Worm (Caenorhabditis elegans) whole organism, L1 larva: Measurements from ENCODE around the gene jtr-1.
A peak's percentile ranks its signal among the peaks of the same experiment; 100 is the strongest.

Source experiments
- C04F5.9 ChIP-seq: sonication (generic microtip); optimal IDR thresholded peaks from 2 replicates; lab custom pipeline; 2016; ENCODE audit warnings: missing genetic modification characterization, missing compliant biosample characterization
- C34B4.2 ChIP-seq: sonication (generic microtip); optimal IDR thresholded peaks from 2 replicates; lab custom pipeline; 2017; ENCODE audit warnings: mild to moderate bottlenecking, missing genetic modification characterization, missing compliant biosample characterization
- F16B12.6 ChIP-seq: fragments of 150-350 bp; optimal IDR thresholded peaks from 2 replicates; lab custom pipeline; 2014; ENCODE audit warnings: missing biosample characterization, missing genetic modification characterization
- aha-1 ChIP-seq: fragments of 150-350 bp; optimal IDR thresholded peaks from 2 replicates; lab custom pipeline; 2014; ENCODE audit warnings: missing biosample characterization, missing genetic modification characterization
- alr-1 ChIP-seq: fragments of 200-800 bp; sonication (Bioruptor generic); optimal IDR thresholded peaks from 2 replicates; lab custom pipeline; 2018; ENCODE audit warnings: borderline replicate concordance, mild to moderate bottlenecking, missing genetic modification characterization, missing compliant biosample characterization
- aly-2 ChIP-seq: fragments of 150-350 bp; optimal IDR thresholded peaks from 2 replicates; lab custom pipeline; 2014; ENCODE audit warnings: missing biosample characterization, missing genetic modification characterization
- blmp-1 ChIP-seq: fragments of 150-350 bp; optimal IDR thresholded peaks from 2 replicates; lab custom pipeline; 2014; ENCODE audit warnings: missing biosample characterization, missing genetic modification characterization
- ceh-8 ChIP-seq: fragments of 200-800 bp; sonication (Bioruptor generic); optimal IDR thresholded peaks from 2 replicates; lab custom pipeline; 2018; ENCODE audit warnings: mild to moderate bottlenecking, missing genetic modification characterization, moderate library complexity, missing compliant biosample characterization
- ceh-88 ChIP-seq: fragments of 200-800 bp; sonication (Bioruptor generic); IDR thresholded peaks from 2 replicates; pipeline ENCODE4 v1.3.6; 2022; ENCODE audit warnings: missing genetic modification characterization, missing compliant biosample characterization
- dsc-1 ChIP-seq: sonication (generic microtip); optimal IDR thresholded peaks from 2 replicates; lab custom pipeline; 2016; ENCODE audit warnings: mild to moderate bottlenecking, missing genetic modification characterization, missing compliant biosample characterization
- efl-1 ChIP-seq, 4 experiments: fragments of 150-350 bp; optimal IDR thresholded peaks in 3 of 4; peaks in 1 of 4; 1 replicate in 1 of 4; 2 replicates in 3 of 4; lab custom pipeline; 2014; ENCODE audit warnings: missing biosample characterization in 2 of 4, missing genetic modification characterization in 2 of 4, missing genetic modification reagents in 2 of 4
- elt-2 ChIP-seq: sonication (generic microtip); optimal IDR thresholded peaks from 2 replicates; lab custom pipeline; 2016; ENCODE audit warnings: missing genetic modification characterization, mild to moderate bottlenecking, inconsistent platforms, missing compliant biosample characterization, missing genetic modification reagents
- fkh-10 ChIP-seq: sonication (generic microtip); optimal IDR thresholded peaks from 2 replicates; lab custom pipeline; 2017; ENCODE audit warnings: missing biosample characterization, missing genetic modification reagents, missing genetic modification characterization
- fkh-4 ChIP-seq: sonication (generic microtip); optimal IDR thresholded peaks from 2 replicates; lab custom pipeline; 2016; ENCODE audit warnings: missing compliant biosample characterization, missing genetic modification characterization, borderline replicate concordance
- fkh-8 ChIP-seq: sonication (generic microtip); optimal IDR thresholded peaks from 2 replicates; lab custom pipeline; 2016; ENCODE audit warnings: mild to moderate bottlenecking, missing genetic modification characterization, missing compliant biosample characterization
- fos-1 ChIP-seq: fragments of 150-350 bp; optimal IDR thresholded peaks from 2 replicates; lab custom pipeline; 2014; ENCODE audit warnings: missing biosample characterization, missing genetic modification characterization
- hlh-4 ChIP-seq: sonication (generic microtip); optimal IDR thresholded peaks from 2 replicates; lab custom pipeline; 2016; ENCODE audit warnings: mild to moderate bottlenecking, missing genetic modification characterization, missing compliant biosample characterization
- irx-1 ChIP-seq: sonication (generic microtip); optimal IDR thresholded peaks from 2 replicates; lab custom pipeline; 2016; ENCODE audit warnings: missing genetic modification characterization, missing compliant biosample characterization
- isw-1 ChIP-seq: fragments of 200-800 bp; sonication (Bioruptor generic); IDR thresholded peaks from 2 replicates; pipeline ENCODE4 v1.3.6; 2022; ENCODE audit warnings: missing genetic modification characterization, missing compliant biosample characterization
- jun-1 ChIP-seq: fragments of 150-350 bp; optimal IDR thresholded peaks from 2 replicates; lab custom pipeline; 2014; ENCODE audit warnings: missing biosample characterization, missing genetic modification reagents, missing genetic modification characterization
- lin-35 ChIP-seq, 2 experiments: fragments of 150-350 bp; optimal IDR thresholded peaks; 2 replicates each; lab custom pipeline; 2014; ENCODE audit warnings: missing biosample characterization in 2 of 2, missing genetic modification characterization in 2 of 2, missing genetic modification reagents in 2 of 2
- lir-3 ChIP-seq: sonication (generic microtip); optimal IDR thresholded peaks from 2 replicates; lab custom pipeline; 2016; ENCODE audit warnings: mild to moderate bottlenecking, missing genetic modification characterization, moderate library complexity, missing compliant biosample characterization; ENCODE audit not compliant: poor library complexity
- nhr-11 ChIP-seq: fragments of 150-350 bp; optimal IDR thresholded peaks from 2 replicates; lab custom pipeline; 2014; ENCODE audit warnings: missing biosample characterization, missing genetic modification characterization
- nhr-12 ChIP-seq: sonication (generic microtip); optimal IDR thresholded peaks from 2 replicates; lab custom pipeline; 2017; ENCODE audit warnings: missing biosample characterization, missing genetic modification characterization
- nhr-237 ChIP-seq: fragments of 150-350 bp; optimal IDR thresholded peaks from 2 replicates; lab custom pipeline; 2014; ENCODE audit warnings: missing biosample characterization, missing genetic modification characterization
- nhr-47 ChIP-seq: sonication (generic microtip); optimal IDR thresholded peaks from 2 replicates; lab custom pipeline; 2016; ENCODE audit warnings: mild to moderate bottlenecking, missing genetic modification characterization, moderate library complexity, missing compliant biosample characterization
- nhr-71 ChIP-seq: sonication (generic microtip); optimal IDR thresholded peaks from 2 replicates; lab custom pipeline; 2016; ENCODE audit warnings: mild to moderate bottlenecking, missing genetic modification characterization, moderate library complexity, missing compliant biosample characterization
- nhr-90 ChIP-seq: sonication (generic microtip); optimal IDR thresholded peaks from 2 replicates; lab custom pipeline; 2016; ENCODE audit warnings: mild to moderate bottlenecking, missing genetic modification characterization, missing compliant biosample characterization; ENCODE audit not compliant: poor library complexity
- pag-3 ChIP-seq: sonication (generic microtip); optimal IDR thresholded peaks from 2 replicates; lab custom pipeline; 2017; ENCODE audit warnings: missing genetic modification characterization, mild to moderate bottlenecking, missing compliant biosample characterization, antibody characterized with exemption, borderline replicate concordance; ENCODE audit not compliant: insufficient read depth
- pqm-1 ChIP-seq: sonication (generic microtip); optimal IDR thresholded peaks from 3 replicates; lab custom pipeline; 2017; ENCODE audit warnings: missing biosample characterization, missing genetic modification characterization
- snpc-4 ChIP-seq: fragments of 150-350 bp; optimal IDR thresholded peaks from 2 replicates; lab custom pipeline; 2014; ENCODE audit warnings: missing biosample characterization, missing genetic modification characterization
- sox-4 ChIP-seq: sonication (generic microtip); optimal IDR thresholded peaks from 2 replicates; lab custom pipeline; 2016; ENCODE audit warnings: missing genetic modification characterization, missing compliant biosample characterization
- sptf-1 ChIP-seq: fragments of 150-350 bp; optimal IDR thresholded peaks from 2 replicates; lab custom pipeline; 2014; ENCODE audit warnings: missing biosample characterization, missing genetic modification characterization
- sup-37 ChIP-seq: fragments of 200-800 bp; sonication (Bioruptor generic); optimal IDR thresholded peaks from 2 replicates; lab custom pipeline; 2018; ENCODE audit warnings: mild to moderate bottlenecking, missing genetic modification characterization, missing compliant biosample characterization
- swsn-7 ChIP-seq: sonication (generic microtip); optimal IDR thresholded peaks from 2 replicates; lab custom pipeline; 2016; ENCODE audit warnings: missing genetic modification characterization, missing compliant biosample characterization
- unc-62 ChIP-seq: fragments of 150-350 bp; optimal IDR thresholded peaks from 2 replicates; lab custom pipeline; 2014; ENCODE audit warnings: missing biosample characterization, missing genetic modification reagents, missing genetic modification characterization
- unc-98 ChIP-seq: fragments of 200-800 bp; sonication (Bioruptor generic); IDR thresholded peaks from 2 replicates; pipeline ENCODE4 v1.3.6; 2022; ENCODE audit warnings: missing genetic modification characterization, missing compliant biosample characterization
- xbp-1 ChIP-seq: sonication (generic microtip); optimal IDR thresholded peaks from 2 replicates; lab custom pipeline; 2016; ENCODE audit warnings: missing genetic modification characterization, missing compliant biosample characterization
- zag-1 ChIP-seq: fragments of 150-350 bp; optimal IDR thresholded peaks from 2 replicates; lab custom pipeline; 2014; ENCODE audit warnings: missing biosample characterization, missing genetic modification characterization
- ztf-11 ChIP-seq, 2 experiments: sonication (generic microtip); optimal IDR thresholded peaks; 2 replicates each; lab custom pipeline; 2016 to 2017; ENCODE audit warnings: missing genetic modification characterization in 2 of 2, missing biosample characterization in 1 of 2, missing compliant biosample characterization in 1 of 2

The jtr-1 gene

DNA sequence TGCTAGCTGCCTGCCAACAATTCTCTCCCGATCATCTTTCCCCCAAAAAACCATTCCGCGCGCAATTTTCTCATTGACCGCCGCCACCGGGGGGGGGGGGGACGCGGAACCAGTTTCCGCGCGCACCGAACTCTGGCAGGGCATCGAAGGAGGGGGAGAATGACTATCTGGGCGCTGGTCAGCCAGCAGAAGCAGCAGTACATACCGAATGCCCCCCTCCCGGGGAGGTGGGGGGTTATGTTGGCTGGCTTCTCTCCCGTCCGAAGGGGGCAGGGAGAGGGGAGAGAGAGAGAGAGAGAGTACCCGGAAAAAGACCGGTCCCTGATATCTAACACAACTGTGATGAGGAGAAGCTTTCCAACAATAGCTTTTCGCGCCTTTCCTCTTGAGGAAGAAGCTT lies 43.0 kb upstream of the jtr-1 start:
- TF ChIP-seq irx-1 (tag; lab: Kevin White, UChicago) = no peak
- TF ChIP-seq sup-37 (GFP tag; lab: Kevin White, UChicago) = no peak
- peak; percentile 79 for TF ChIP-seq ceh-8
- no peak for TF ChIP-seq hlh-4 (tag; lab: Kevin White, UChicago)
- TF ChIP-seq blmp-1 (tag; lab: Kevin White, UChicago) = peak; percentile 5
- no peak for TF ChIP-seq aha-1 (tag; lab: Kevin White, UChicago)
- TF ChIP-seq unc-98 (GFP tag; lab: Robert Waterston, UW) = no peak
- TF ChIP-seq ztf-11 (tag; optimal IDR thresholded peaks at IDR 0.05; lab: Kevin White, UChicago) = no peak
- no peak for TF ChIP-seq alr-1
- TF ChIP-seq nhr-90 (tag; lab: Kevin White, UChicago) = no peak
- TF ChIP-seq F16B12.6 (tag; lab: Kevin White, UChicago) = no peak
- TF ChIP-seq fos-1 (tag; lab: Kevin White, UChicago) = no peak
- TF ChIP-seq C34B4.2 (tag; lab: Kevin White, UChicago) = no peak
- no peak for TF ChIP-seq nhr-237
- no peak for TF ChIP-seq elt-2 (tag; lab: Kevin White, UChicago)
- no peak for TF ChIP-seq zag-1
- TF ChIP-seq sptf-1 = no peak

DNA sequence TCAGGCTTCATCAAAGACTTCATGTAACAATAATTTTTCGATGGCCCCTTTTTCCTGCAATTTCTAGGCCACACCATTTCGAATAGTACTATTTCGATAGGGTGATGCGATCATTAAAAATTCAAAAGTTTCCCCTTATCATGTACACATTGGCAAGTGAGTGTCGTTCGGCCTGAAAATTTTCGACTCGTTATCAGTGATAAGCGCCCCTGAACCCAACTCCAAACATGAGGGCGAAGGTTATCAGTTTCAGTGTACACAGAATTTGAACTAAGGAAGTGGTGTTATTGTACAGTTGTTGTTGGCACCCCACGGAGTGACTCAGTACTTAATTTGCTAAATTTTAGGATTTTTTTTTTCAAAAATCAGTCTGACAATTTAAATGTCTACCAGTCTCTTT lies 41.8 kb upstream of the jtr-1 start:
- no peak for TF ChIP-seq fkh-10 (GFP tag; lab: Kevin White, UChicago)
- peak in 1 of 2 experiments; percentile 25 for TF ChIP-seq lin-35 (GFP tag; optimal IDR thresholded peaks at IDR 0.05; lab: Kevin White, UChicago)
- TF ChIP-seq elt-2 (tag; lab: Kevin White, UChicago) = peak; percentile 92
- peak; percentile 20 for TF ChIP-seq jun-1 (tag; lab: Kevin White, UChicago)
- no peak for TF ChIP-seq unc-62
- peak; percentile 77 for TF ChIP-seq pqm-1
- no peak for TF ChIP-seq C34B4.2 (tag; lab: Kevin White, UChicago)

DNA sequence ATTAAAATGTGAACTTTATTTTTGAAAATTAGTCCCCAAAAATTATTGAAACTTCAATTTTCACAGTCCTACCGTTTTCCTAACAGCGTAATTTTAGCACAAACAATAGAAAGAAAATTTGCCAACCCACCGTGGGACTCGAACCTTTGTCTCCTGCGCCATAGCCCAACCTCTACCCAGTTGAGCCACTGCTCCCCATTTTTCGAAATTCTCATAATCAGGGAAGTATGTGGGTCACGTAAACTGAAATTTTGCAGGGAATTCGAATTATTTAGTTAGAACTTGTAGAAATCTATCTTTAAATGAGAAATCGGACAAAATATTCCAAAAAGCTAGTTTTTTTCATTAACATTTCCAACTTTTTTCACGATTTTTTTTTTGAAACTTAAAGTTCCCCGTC lies 40.4 kb upstream of the jtr-1 start:
- no peak for TF ChIP-seq ceh-8
- no peak for TF ChIP-seq snpc-4 (tag; lab: Kevin White, UChicago)
- TF ChIP-seq zag-1 = no peak
- TF ChIP-seq dsc-1 (tag; lab: Kevin White, UChicago) = no peak
- TF ChIP-seq blmp-1 (tag; lab: Kevin White, UChicago) = no peak
- TF ChIP-seq sox-4 = no peak
- no peak for TF ChIP-seq F16B12.6 (tag; lab: Kevin White, UChicago)
- no peak for TF ChIP-seq fkh-4 (tag; lab: Kevin White, UChicago)
- no peak for TF ChIP-seq aha-1 (tag; lab: Kevin White, UChicago)
- TF ChIP-seq nhr-90 (tag; lab: Kevin White, UChicago) = no peak

DNA sequence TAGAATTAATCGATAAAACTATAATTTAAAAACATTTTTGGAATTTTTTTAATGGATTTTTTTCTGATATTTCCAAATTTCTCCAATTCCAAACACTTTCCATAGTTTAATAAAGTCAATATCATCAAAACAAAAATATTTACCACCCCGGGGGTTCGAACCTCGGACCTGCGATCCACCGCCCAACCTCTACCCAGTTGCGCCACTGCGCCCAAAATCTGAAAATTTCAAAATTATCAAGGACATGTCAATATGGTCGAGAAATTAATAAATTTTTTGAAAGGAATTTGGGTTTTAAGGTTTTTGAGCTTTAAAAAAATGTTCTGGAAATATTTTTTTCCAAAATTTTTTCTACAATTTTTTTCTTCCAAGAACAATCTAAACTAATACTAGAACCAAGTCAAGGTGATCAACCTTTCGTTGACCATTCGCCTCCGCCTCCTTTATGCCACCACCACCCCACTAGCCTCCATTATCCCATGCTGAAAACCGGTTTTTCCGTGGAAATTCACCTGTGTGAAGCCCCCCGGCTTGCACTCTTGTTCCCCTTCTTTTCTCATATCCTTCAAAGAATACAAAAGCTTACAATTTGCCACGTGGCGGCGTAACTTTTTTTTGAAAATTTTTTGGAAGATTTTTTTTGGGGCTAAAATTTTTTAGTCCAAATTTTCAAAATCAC lies 39.0 kb upstream of the jtr-1 start:
- TF ChIP-seq F16B12.6 (tag; lab: Kevin White, UChicago) (no peak), blmp-1 (tag; lab: Kevin White, UChicago) (peak; percentile 37)
- TF ChIP-seq, all 84 proteins: peak for 1

DNA sequence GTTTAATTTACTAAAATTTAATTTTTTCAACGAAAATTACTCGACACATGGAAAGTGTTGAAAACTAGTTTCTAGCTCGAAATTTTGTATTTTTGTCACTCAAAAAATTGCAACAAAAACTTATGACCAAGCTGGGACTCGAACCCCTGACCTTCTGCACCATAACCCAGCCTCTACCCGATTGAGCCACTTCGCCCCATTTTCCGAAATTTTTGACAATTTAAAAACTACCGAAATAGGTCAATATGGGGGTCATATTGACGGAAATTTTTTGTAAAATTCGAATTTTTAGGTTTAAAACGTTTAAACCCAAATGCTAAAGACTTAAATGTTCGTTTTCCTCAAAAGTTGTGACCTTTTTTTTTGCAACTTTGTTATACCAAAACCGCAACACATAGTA lies 35.2 kb upstream of the jtr-1 start:
- no peak for TF ChIP-seq efl-1 (optimal IDR thresholded peaks at IDR 0.05; lab: Kevin White, UChicago)
- TF ChIP-seq efl-1 (GFP tag; optimal IDR thresholded peaks at IDR 0.05 in 1 of 2; lab: Kevin White, UChicago) = peak in 1 of 2 experiments; percentile 53
- no peak for TF ChIP-seq nhr-12 (tag; lab: Kevin White, UChicago)

DNA sequence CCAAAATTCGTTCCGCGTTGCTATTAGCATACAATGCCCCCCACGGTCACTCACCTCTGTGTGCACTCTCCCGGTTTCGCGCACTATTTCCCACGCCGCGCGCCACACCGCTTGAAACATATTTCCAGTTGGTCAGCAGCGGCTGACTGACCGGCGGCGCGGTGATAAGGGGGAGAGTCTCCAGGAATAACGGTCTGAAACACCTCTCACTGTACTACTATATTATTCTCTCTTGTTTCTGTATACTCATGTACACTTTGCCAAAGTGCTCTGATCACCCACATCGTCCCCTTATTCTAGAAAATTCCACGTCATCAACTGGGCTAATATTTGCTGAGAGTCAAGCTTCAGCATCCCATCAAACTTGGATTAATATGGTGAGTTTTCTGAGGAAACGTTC lies 34.8 kb upstream of the jtr-1 start, which contains the start of gene nhr-41:
TSS of gene nhr-41 (plus strand) at position 301 of the 400 bp plus-strand sequence.
- no peak for TF ChIP-seq fkh-8 (tag; lab: Kevin White, UChicago)
- TF ChIP-seq nhr-11 (tag; lab: Kevin White, UChicago) = no peak
- TF ChIP-seq isw-1 (GFP tag; lab: Robert Waterston, UW) = no peak
- no peak for TF ChIP-seq aly-2 (tag; lab: Kevin White, UChicago)
- no peak for TF ChIP-seq xbp-1 (tag; lab: Kevin White, UChicago)
- no peak for TF ChIP-seq swsn-7 (tag; lab: Kevin White, UChicago)
- no peak for TF ChIP-seq nhr-47
- no peak for TF ChIP-seq ceh-8
- no peak for TF ChIP-seq sox-4
- TF ChIP-seq C04F5.9 = no peak
- TF ChIP-seq nhr-237 = no peak
- TF ChIP-seq pag-3 (tag; lab: Kevin White, UChicago) = no peak
- TF ChIP-seq snpc-4 (tag; lab: Kevin White, UChicago) = no peak
- no peak for TF ChIP-seq zag-1
- TF ChIP-seq lir-3 (tag; lab: Kevin White, UChicago) = no peak
- TF ChIP-seq nhr-71 (tag; lab: Kevin White, UChicago) = no peak
- TF ChIP-seq ceh-88 (GFP tag; lab: Robert Waterston, UW) = no peak
- TF ChIP-seq efl-1 (optimal IDR thresholded peaks at IDR 0.05; lab: Kevin White, UChicago) = no peak
- no peak for TF ChIP-seq efl-1 (GFP tag; optimal IDR thresholded peaks at IDR 0.05 in 1 of 2; lab: Kevin White, UChicago)
- TF ChIP-seq nhr-90 (tag; lab: Kevin White, UChicago) = no peak
